Worm (Caenorhabditis elegans) whole organism, L2 larva: ENCODE results near the gene F55A11.4.

ENCODE experiments used
- R02D3.7 ChIP-seq: fragments of 150-350 bp; optimal IDR thresholded peaks from 2 replicates; lab custom pipeline; 2014; ENCODE audit warnings: missing biosample characterization, missing genetic modification characterization
- ama-1 ChIP-seq: fragments of 150-350 bp; optimal IDR thresholded peaks from 2 replicates; lab custom pipeline; 2018; ENCODE audit warnings: inconsistent platforms
- ceh-82 ChIP-seq: fragments of 150-350 bp; optimal IDR thresholded peaks from 2 replicates; lab custom pipeline; 2014; ENCODE audit warnings: missing biosample characterization, missing genetic modification characterization
- crh-2 ChIP-seq: sonication (generic microtip); optimal IDR thresholded peaks from 2 replicates; lab custom pipeline; 2017; ENCODE audit warnings: missing biosample characterization, missing genetic modification characterization
- egl-27 ChIP-seq: sonication (generic microtip); optimal IDR thresholded peaks from 3 replicates; lab custom pipeline; 2017; ENCODE audit warnings: missing biosample characterization, missing genetic modification reagents, missing genetic modification characterization
- fos-1 ChIP-seq: fragments of 150-350 bp; optimal IDR thresholded peaks from 2 replicates; lab custom pipeline; 2014; ENCODE audit warnings: missing biosample characterization, missing genetic modification characterization
- mdl-1 ChIP-seq, 2 experiments: fragments of 150-350 bp in 1 of 2; sonication (generic microtip) in 1 of 2; optimal IDR thresholded peaks; 2 replicates each; lab custom pipeline; 2017; ENCODE audit warnings: missing biosample characterization in 2 of 2, missing genetic modification characterization in 2 of 2
- nhr-11 ChIP-seq: fragments of 150-350 bp; optimal IDR thresholded peaks from 2 replicates; lab custom pipeline; 2014; ENCODE audit warnings: missing biosample characterization, missing genetic modification characterization
- nhr-77 ChIP-seq: fragments of 150-350 bp; optimal IDR thresholded peaks from 2 replicates; lab custom pipeline; 2014; ENCODE audit warnings: missing biosample characterization, missing genetic modification characterization
- unc-62 ChIP-seq: fragments of 150-350 bp; optimal IDR thresholded peaks from 2 replicates; lab custom pipeline; 2014; ENCODE audit warnings: missing biosample characterization, missing genetic modification reagents, missing genetic modification characterization
- ztf-4 ChIP-seq: fragments of 150-350 bp; optimal IDR thresholded peaks from 2 replicates; lab custom pipeline; 2014; ENCODE audit warnings: missing biosample characterization, missing genetic modification characterization

- TF ChIP-seq egl-27 (tag; lab: Kevin White, UChicago) (peak; percentile 59), ztf-4 (tag; lab: Kevin White, UChicago) (no peak), mdl-1 (tag; optimal IDR thresholded peaks at IDR 0.05; lab: Kevin White, UChicago) (no peak), nhr-77 (tag; lab: Kevin White, UChicago) (no peak), fos-1 (tag; lab: Kevin White, UChicago) (peak; percentile 76), R02D3.7 (tag; lab: Kevin White, UChicago) (no peak), crh-2 (no peak), nhr-11 (tag; lab: Kevin White, UChicago) (no peak), ama-1 (lab: Kevin White, UChicago) (no peak), ceh-82 (no peak), unc-62 (GFP tag; lab: Kevin White, UChicago) (no peak)
Observed at ce11 chrV:11801076-11801849, 31.0 kb downstream of the F55A11.4 start.
